Worm (Caenorhabditis elegans): ENCODE measurements around the gene ctsa-3.2.

- TF ChIP-seq rbr-2 (tag; optimal IDR thresholded peaks at IDR 0.05) (no peak), lsy-2 (tag; optimal IDR thresholded peaks at IDR 0.05) (no peak), lin-15B (tag; optimal IDR thresholded peaks at IDR 0.05) (no peak), ama-1 (optimal IDR thresholded peaks at IDR 0.05) (no peak), dmd-9 (GFP tag; IDR thresholded peaks at IDR 0.05) (no peak), snpc-1.2 (GFP tag; IDR thresholded peaks at IDR 0.05) (no peak), lin-13 (GFP tag; optimal IDR thresholded peaks at IDR 0.05) (no peak), unc-62 (GFP tag; optimal IDR thresholded peaks at IDR 0.05 in 1 of 2) (no peak), unc-62 (tag; optimal IDR thresholded peaks at IDR 0.05) (no peak), nhr-28 (tag; optimal IDR thresholded peaks at IDR 0.05) (no peak), zag-1 (tag; optimal IDR thresholded peaks at IDR 0.05) (no peak)
These were observed 45.5 kb downstream of the ctsa-3.2 start, which contains the start of gene pho-10 for ce11 chrII:9920468-9920867.
